Worm (Caenorhabditis elegans) whole organism, L4 larva: ENCODE results near the gene asp-4.
A peak's percentile ranks its signal among the peaks of the same experiment; 100 is the strongest.

Source experiments
- D1046.2 ChIP-seq: fragments of 200-800 bp; sonication (Bioruptor generic); IDR thresholded peaks from 2 replicates; pipeline ENCODE4 v1.3.6; 2022; ENCODE audit warnings: missing genetic modification characterization, missing compliant biosample characterization
- F10B5.3 ChIP-seq: sonication (generic microtip); optimal IDR thresholded peaks from 2 replicates; lab custom pipeline; 2016; ENCODE audit warnings: mild to moderate bottlenecking, missing genetic modification characterization, missing compliant biosample characterization
- F49E8.2 ChIP-seq: sonication (generic microtip); optimal IDR thresholded peaks from 2 replicates; lab custom pipeline; 2016; ENCODE audit warnings: missing compliant biosample characterization, mild to moderate bottlenecking, missing genetic modification characterization, borderline replicate concordance
- T26A8.4 ChIP-seq: fragments of 200-800 bp; sonication (Bioruptor generic); IDR thresholded peaks from 2 replicates; pipeline ENCODE4 v1.3.6; 2022; ENCODE audit warnings: missing genetic modification characterization, missing compliant biosample characterization
- Y105C5A.15 ChIP-seq: fragments of 200-800 bp; sonication (Bioruptor generic); IDR thresholded peaks from 2 replicates; pipeline ENCODE4 v1.3.6; 2022; ENCODE audit warnings: missing genetic modification characterization, missing compliant biosample characterization
- Y48G9A.11 ChIP-seq: fragments of 200-800 bp; sonication (Bioruptor generic); IDR thresholded peaks from 2 replicates; pipeline ENCODE4 v1.3.6; 2022; ENCODE audit warnings: missing genetic modification reagents, missing genetic modification characterization, missing compliant biosample characterization
- attf-4 ChIP-seq: sonication (generic microtip); optimal IDR thresholded peaks from 3 replicates; lab custom pipeline; 2017; ENCODE audit warnings: missing biosample characterization, missing genetic modification characterization
- ceh-20 ChIP-seq: fragments of 200-800 bp; sonication (Bioruptor generic); IDR thresholded peaks from 2 replicates; pipeline ENCODE4 v1.3.6; 2022; ENCODE audit warnings: missing genetic modification reagents, missing genetic modification characterization, missing compliant biosample characterization
- ceh-28 ChIP-seq: fragments of 150-350 bp; optimal IDR thresholded peaks from 2 replicates; lab custom pipeline; 2014; ENCODE audit warnings: missing biosample characterization, missing genetic modification reagents, missing genetic modification characterization
- cey-2 ChIP-seq: sonication (generic microtip); optimal IDR thresholded peaks from 3 replicates; lab custom pipeline; 2017; ENCODE audit warnings: missing genetic modification characterization, mild to moderate bottlenecking, missing compliant biosample characterization, antibody characterized with exemption, borderline replicate concordance; ENCODE audit not compliant: insufficient read depth
- daf-16 ChIP-seq, 3 experiments: sonication (generic microtip); optimal IDR thresholded peaks; 2 replicates each; lab custom pipeline; 2016 to 2017; ENCODE audit warnings: missing genetic modification characterization in 3 of 3, missing genetic modification reagents in 3 of 3, mild to moderate bottlenecking in 2 of 3, missing compliant biosample characterization in 2 of 3, missing biosample characterization in 1 of 3, moderate library complexity in 1 of 3
- daf-8 ChIP-seq: fragments of 200-800 bp; sonication (Bioruptor generic); IDR thresholded peaks from 2 replicates; pipeline ENCODE4 v1.3.6; 2022; ENCODE audit warnings: missing genetic modification characterization, missing compliant biosample characterization
- dmd-8 ChIP-seq: fragments of 200-800 bp; sonication (Bioruptor generic); IDR thresholded peaks from 2 replicates; pipeline ENCODE4 v1.3.6; 2022; ENCODE audit warnings: missing genetic modification characterization, missing compliant biosample characterization
- dmd-9 ChIP-seq: fragments of 200-800 bp; sonication (Bioruptor generic); IDR thresholded peaks from 2 replicates; pipeline ENCODE4 v1.3.6; 2022; ENCODE audit warnings: missing genetic modification reagents, missing genetic modification characterization, missing compliant biosample characterization
- duxl-1 ChIP-seq: sonication (generic microtip); optimal IDR thresholded peaks from 2 replicates; lab custom pipeline; 2016; ENCODE audit warnings: mild to moderate bottlenecking, missing genetic modification characterization, moderate library complexity, missing compliant biosample characterization; ENCODE audit not compliant: poor library complexity
- dve-1 ChIP-seq: sonication (generic microtip); optimal IDR thresholded peaks from 2 replicates; lab custom pipeline; 2017; ENCODE audit warnings: antibody characterized with exemption, mild to moderate bottlenecking, missing genetic modification characterization, missing compliant biosample characterization; ENCODE audit not compliant: insufficient read depth
- egl-27 ChIP-seq: sonication (generic microtip); optimal IDR thresholded peaks from 3 replicates; lab custom pipeline; 2017; ENCODE audit warnings: missing biosample characterization, missing genetic modification reagents, missing genetic modification characterization
- fos-1 ChIP-seq: fragments of 150-350 bp; optimal IDR thresholded peaks from 2 replicates; lab custom pipeline; 2014; ENCODE audit warnings: missing biosample characterization, missing genetic modification characterization
- hlh-11 ChIP-seq: fragments of 200-800 bp; sonication (Bioruptor generic); optimal IDR thresholded peaks from 2 replicates; lab custom pipeline; 2018; ENCODE audit warnings: mild to moderate bottlenecking, missing genetic modification characterization, missing compliant biosample characterization
- hlh-30 ChIP-seq: sonication (generic microtip); optimal IDR thresholded peaks from 2 replicates; lab custom pipeline; 2017; ENCODE audit warnings: antibody characterized with exemption, mild to moderate bottlenecking, missing genetic modification characterization, missing compliant biosample characterization; ENCODE audit not compliant: insufficient read depth
- hmg-1.1 ChIP-seq: fragments of 200-800 bp; sonication (Bioruptor generic); IDR thresholded peaks from 2 replicates; pipeline ENCODE4 v1.3.6; 2022; ENCODE audit warnings: missing genetic modification reagents, missing genetic modification characterization, missing compliant biosample characterization
- jun-1 ChIP-seq: fragments of 150-350 bp; optimal IDR thresholded peaks from 2 replicates; lab custom pipeline; 2014; ENCODE audit warnings: missing biosample characterization, missing genetic modification reagents, missing genetic modification characterization
- lin-1 ChIP-seq: fragments of 200-800 bp; sonication (Bioruptor generic); IDR thresholded peaks from 2 replicates; pipeline ENCODE4 v1.3.6; 2022; ENCODE audit warnings: missing genetic modification reagents, missing genetic modification characterization, missing compliant biosample characterization
- lin-38 ChIP-seq: fragments of 200-800 bp; sonication (Bioruptor generic); IDR thresholded peaks from 2 replicates; pipeline ENCODE4 v1.3.6; 2022; ENCODE audit warnings: missing genetic modification reagents, missing genetic modification characterization, missing compliant biosample characterization
- lir-3 ChIP-seq: sonication (generic microtip); optimal IDR thresholded peaks from 2 replicates; lab custom pipeline; 2016; ENCODE audit warnings: mild to moderate bottlenecking, missing genetic modification characterization, missing compliant biosample characterization
- lsy-2 ChIP-seq, 2 experiments: fragments of 150-350 bp in 1 of 2; sonication (generic microtip) in 1 of 2; optimal IDR thresholded peaks; 2 replicates each; lab custom pipeline; 2014 to 2017; ENCODE audit warnings: missing biosample characterization in 2 of 2, missing genetic modification characterization in 2 of 2
- madf-5 ChIP-seq, 2 experiments: fragments of 200-800 bp; sonication (Bioruptor generic); IDR thresholded peaks; 2 replicates each; pipeline ENCODE4 v1.3.6; 2022; ENCODE audit warnings: missing compliant biosample characterization in 2 of 2, missing genetic modification characterization in 2 of 2
- mep-1 ChIP-seq: fragments of 150-350 bp; sonication (generic microtip); optimal IDR thresholded peaks from 3 replicates; lab custom pipeline; 2014; ENCODE audit warnings: missing biosample characterization, missing genetic modification characterization
- mes-2 ChIP-seq: sonication (generic microtip); optimal IDR thresholded peaks from 2 replicates; lab custom pipeline; 2016; ENCODE audit warnings: missing genotype, mild to moderate bottlenecking, missing genetic modification characterization, missing compliant biosample characterization; ENCODE audit not compliant: poor library complexity, severe bottlenecking
- mxl-2 ChIP-seq: fragments of 200-800 bp; sonication (Bioruptor generic); conservative IDR thresholded peaks from 2 replicates; pipeline ENCODE4 v1.3.6; 2022; ENCODE audit warnings: missing genetic modification reagents, missing genetic modification characterization, missing compliant biosample characterization
- mxl-3 ChIP-seq: fragments of 200-800 bp; sonication (Bioruptor generic); optimal IDR thresholded peaks from 2 replicates; lab custom pipeline; 2018; ENCODE audit warnings: mild to moderate bottlenecking, missing genetic modification characterization, missing compliant biosample characterization
- nhr-28 ChIP-seq: fragments of 150-350 bp; optimal IDR thresholded peaks from 2 replicates; lab custom pipeline; 2014; ENCODE audit warnings: missing biosample characterization, missing genetic modification characterization
- nhr-6 ChIP-seq: fragments of 150-350 bp; optimal IDR thresholded peaks from 2 replicates; lab custom pipeline; 2014; ENCODE audit warnings: missing biosample characterization, missing genetic modification characterization
- php-3 ChIP-seq: fragments of 200-800 bp; sonication (Bioruptor generic); IDR thresholded peaks from 2 replicates; pipeline ENCODE4 v1.3.6; 2022; ENCODE audit warnings: missing genetic modification reagents, missing genetic modification characterization, missing compliant biosample characterization
- pqm-1 ChIP-seq: sonication (generic microtip); optimal IDR thresholded peaks from 2 replicates; lab custom pipeline; 2017; ENCODE audit warnings: missing biosample characterization, missing genetic modification characterization
- rbr-2 ChIP-seq: sonication (generic microtip); optimal IDR thresholded peaks from 2 replicates; lab custom pipeline; 2016; ENCODE audit warnings: missing genotype, missing genetic modification characterization, missing compliant biosample characterization
- snpc-1.2 ChIP-seq: fragments of 200-800 bp; sonication (Bioruptor generic); IDR thresholded peaks from 2 replicates; pipeline ENCODE4 v1.3.6; 2022; ENCODE audit warnings: missing genetic modification reagents, missing genetic modification characterization, missing compliant biosample characterization
- tra-1 ChIP-seq: fragments of 200-800 bp; sonication (Bioruptor generic); IDR thresholded peaks from 2 replicates; pipeline ENCODE4 v1.3.6; 2022; ENCODE audit warnings: missing genetic modification reagents, missing genetic modification characterization, missing compliant biosample characterization
- unc-62 ChIP-seq, 3 experiments: fragments of 150-350 bp in 1 of 3; sonication (generic microtip); optimal IDR thresholded peaks in 2 of 3; peaks in 1 of 3; 1 replicate in 1 of 3; 2 replicates in 2 of 3; lab custom pipeline; 2014 to 2017; ENCODE audit warnings: missing biosample characterization in 3 of 3, missing genetic modification characterization in 3 of 3, missing genetic modification reagents in 3 of 3, missing genotype in 1 of 3
- zfp-2 ChIP-seq: sonication (generic microtip); optimal IDR thresholded peaks from 2 replicates; lab custom pipeline; 2016; ENCODE audit warnings: mild to moderate bottlenecking, missing genetic modification characterization, missing compliant biosample characterization
- zip-2 ChIP-seq: fragments of 150-350 bp; optimal IDR thresholded peaks from 2 replicates; lab custom pipeline; 2014; ENCODE audit warnings: missing biosample characterization, missing genetic modification characterization
- ztf-11 ChIP-seq: fragments of 150-350 bp; optimal IDR thresholded peaks from 2 replicates; lab custom pipeline; 2014; ENCODE audit warnings: missing biosample characterization, missing genetic modification characterization
- ztf-7 ChIP-seq: fragments of 150-350 bp; optimal IDR thresholded peaks from 2 replicates; lab custom pipeline; 2014; ENCODE audit warnings: missing biosample characterization, missing genetic modification characterization

The asp-4 gene

DNA sequence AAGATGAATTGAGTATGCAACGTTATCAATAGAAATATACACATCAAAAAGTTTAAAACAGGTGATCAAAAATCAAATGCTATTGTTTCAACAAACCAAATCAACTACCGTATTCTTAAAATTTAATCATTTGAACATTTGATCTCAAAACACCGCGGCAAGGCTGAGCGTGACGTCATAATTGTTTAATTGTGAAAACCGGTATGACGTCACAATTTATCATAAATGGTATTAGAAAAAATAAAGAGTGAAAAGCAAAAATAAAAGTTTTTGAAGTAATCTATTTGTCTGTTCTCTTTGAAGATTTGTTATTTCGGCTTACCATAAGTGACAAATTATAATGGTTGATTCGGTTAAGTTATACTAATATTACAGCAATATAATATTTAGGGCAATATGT is 6.5 kb upstream of the asp-4 start:
- no peak for TF ChIP-seq lin-1

DNA sequence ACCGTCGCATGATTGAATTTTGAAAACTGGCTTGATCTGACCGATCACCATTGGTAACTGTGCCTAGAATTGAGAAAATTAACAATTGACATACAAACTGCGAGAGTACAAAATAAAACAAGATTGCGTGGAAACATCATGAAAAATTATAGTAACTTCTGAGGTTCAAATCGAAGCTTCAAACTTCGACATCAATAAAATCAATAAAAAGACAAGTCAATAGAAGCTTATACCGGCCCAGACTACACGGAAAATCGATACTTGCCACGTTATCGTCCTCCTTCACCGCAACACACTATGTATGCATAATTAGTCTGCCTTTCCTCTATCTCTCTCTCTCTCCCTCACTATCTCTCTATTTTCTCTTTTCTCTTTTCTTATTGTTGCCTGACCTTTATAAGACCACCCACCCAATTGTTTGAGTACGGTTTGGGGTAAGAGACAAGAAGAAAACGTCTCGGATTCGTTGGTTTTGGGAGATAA is 5.4 kb upstream of the asp-4 start, which contains the start of gene skr-21:
Gene skr-21, minus strand, starts transcription at position 51 of the 483 bp plus-strand sequence.
- no peak for TF ChIP-seq lin-38 (GFP tag; lab: Robert Waterston, UW)
- TF ChIP-seq pqm-1 (tag; lab: Kevin White, UChicago), result no peak
- no peak for TF ChIP-seq snpc-1.2 (GFP tag; lab: Robert Waterston, UW)
- TF ChIP-seq ceh-28 (tag; lab: Kevin White, UChicago), result peak; percentile 64
- TF ChIP-seq T26A8.4, result no peak
- TF ChIP-seq nhr-6 (tag; lab: Kevin White, UChicago), result peak; percentile 32
- TF ChIP-seq mxl-2 (GFP tag; lab: Robert Waterston, UW), result no peak
- TF ChIP-seq mes-2 (tag; lab: Kevin White, UChicago), result no peak
- peak; percentile 5 for TF ChIP-seq dve-1 (tag; lab: Kevin White, UChicago)

DNA sequence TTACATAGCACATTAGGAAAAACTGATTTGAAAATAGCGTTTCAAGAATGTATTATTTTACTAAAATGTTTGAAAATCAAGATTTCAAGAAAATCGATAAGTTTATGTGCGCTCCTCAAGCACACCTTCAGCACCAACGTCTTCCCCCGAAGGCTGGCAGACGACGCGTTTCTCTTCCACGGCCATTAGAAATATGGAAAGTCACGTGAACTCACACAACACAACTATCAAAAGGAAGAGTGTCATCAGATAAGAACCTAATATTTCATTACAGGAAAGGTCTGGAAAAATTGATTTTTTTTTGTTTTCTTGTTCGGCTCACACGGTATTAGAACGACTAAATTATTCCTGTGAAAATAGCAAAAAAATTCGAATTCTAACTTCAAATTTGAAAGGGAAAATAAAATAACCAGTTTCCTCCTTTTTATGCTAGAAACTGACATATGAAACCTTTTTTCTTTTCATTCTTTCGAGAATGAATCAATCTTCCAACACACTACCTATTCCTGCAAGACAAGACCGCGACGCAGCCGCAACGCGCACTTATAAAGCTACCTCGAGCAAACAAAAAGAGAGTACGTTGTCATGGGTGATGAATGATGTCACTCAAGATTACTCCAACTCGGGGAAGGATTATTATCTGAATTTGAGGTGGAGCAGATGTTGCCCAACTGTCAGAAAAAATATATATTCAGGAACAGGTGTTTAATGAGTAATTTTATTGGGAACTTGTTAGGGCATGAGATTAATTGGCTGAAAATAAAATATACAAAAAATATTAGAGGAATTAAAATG is 4.0 kb upstream of the asp-4 start:
- TF ChIP-seq Y48G9A.11 (GFP tag; lab: Robert Waterston, UW), result no peak
- peak in 1 of 2 experiments; percentile 36 for TF ChIP-seq lsy-2 (tag; optimal IDR thresholded peaks at IDR 0.05; lab: Kevin White, UChicago)
- TF ChIP-seq mes-2 (tag; lab: Kevin White, UChicago), result peak; percentile 61
- no peak for TF ChIP-seq zip-2 (tag; lab: Kevin White, UChicago)
- no peak for TF ChIP-seq daf-16 (GFP tag; optimal IDR thresholded peaks at IDR 0.05; lab: Kevin White, UChicago)
- peak; percentile 68 for TF ChIP-seq daf-16 (tag; optimal IDR thresholded peaks at IDR 0.05; lab: Kevin White, UChicago)
- 0 out of 2 replicates have a peak, but pooled peaks have one; percentile 33 for TF ChIP-seq php-3 (GFP tag; lab: Robert Waterston, UW)
- TF ChIP-seq duxl-1 (tag; lab: Kevin White, UChicago), result no peak
- no peak for TF ChIP-seq F49E8.2 (tag; lab: Kevin White, UChicago)
- TF ChIP-seq F10B5.3 (tag; lab: Kevin White, UChicago), result no peak
- TF ChIP-seq cey-2, result no peak
- no peak for TF ChIP-seq egl-27 (tag; lab: Kevin White, UChicago)
- no peak for TF ChIP-seq jun-1 (tag; lab: Kevin White, UChicago)
- TF ChIP-seq ceh-20 (GFP tag; lab: Robert Waterston, UW), result no peak
- no peak for TF ChIP-seq fos-1 (tag; lab: Kevin White, UChicago)
- no peak for TF ChIP-seq tra-1 (GFP tag; lab: Robert Waterston, UW)
- TF ChIP-seq D1046.2 (GFP tag; lab: Robert Waterston, UW), result no peak
- peak; percentile 34 for TF ChIP-seq mxl-3 (GFP tag; lab: Kevin White, UChicago)
- no peak for TF ChIP-seq attf-4 (tag; lab: Kevin White, UChicago)
- TF ChIP-seq ztf-11 (tag; lab: Kevin White, UChicago), result no peak
- TF ChIP-seq nhr-28 (tag; lab: Kevin White, UChicago), result peak; percentile 46
- TF ChIP-seq madf-5 (GFP tag; IDR thresholded peaks at IDR 0.05; lab: Robert Waterston, UW), result no peak
- no peak for TF ChIP-seq mxl-2 (GFP tag; lab: Robert Waterston, UW)
- no peak for TF ChIP-seq dmd-9 (GFP tag; lab: Robert Waterston, UW)
- TF ChIP-seq zfp-2 (tag; lab: Kevin White, UChicago), result no peak
- no peak for TF ChIP-seq dmd-8 (GFP tag; lab: Robert Waterston, UW)
- no peak for TF ChIP-seq rbr-2 (tag; lab: Kevin White, UChicago)
- peak; percentile 48 for TF ChIP-seq mep-1 (tag; lab: Kevin White, UChicago)
- TF ChIP-seq nhr-6 (tag; lab: Kevin White, UChicago), result peak; percentile 40
- no peak for TF ChIP-seq lir-3 (tag; lab: Kevin White, UChicago)
- TF ChIP-seq Y105C5A.15 (GFP tag; lab: Robert Waterston, UW), result no peak
- TF ChIP-seq hlh-30 (tag; lab: Kevin White, UChicago), result peak; percentile 90
- peak in 1 of 2 experiments; percentile 93 for TF ChIP-seq unc-62 (GFP tag; optimal IDR thresholded peaks at IDR 0.05 in 1 of 2; lab: Kevin White, UChicago)
- no peak for TF ChIP-seq unc-62 (tag; optimal IDR thresholded peaks at IDR 0.05; lab: Kevin White, UChicago)
- no peak for TF ChIP-seq daf-8 (GFP tag; lab: Robert Waterston, UW)
- TF ChIP-seq hlh-11 (tag; lab: Kevin White, UChicago), result peak; percentile 55
- TF ChIP-seq hmg-1.1, result peak; percentile 17; the same call in 1 of the 2 replicates
- TF ChIP-seq ztf-7 (tag; lab: Kevin White, UChicago), result no peak
